Fruit fly (Drosophila melanogaster) whole organism, wandering third instar larva: Measurements from ENCODE around the gene CG13991.

Experiments used
- CG32264 ChIP-seq: fragments of 200-800 bp; sonication (Bioruptor generic); optimal IDR thresholded peaks from 2 replicates; lab custom pipeline; 2016; ENCODE audit warnings: missing biosample characterization, missing genetic modification characterization
- CG9705 ChIP-seq: fragments of 200-800 bp; sonication (Bioruptor generic); optimal IDR thresholded peaks from 2 replicates; lab custom pipeline; 2018; ENCODE audit warnings: missing biosample characterization, mild to moderate bottlenecking, missing genetic modification characterization
- CrebA ChIP-seq: fragments of 200-800 bp; sonication (Bioruptor generic); optimal IDR thresholded peaks from 2 replicates; lab custom pipeline; 2016; ENCODE audit warnings: missing biosample characterization, mild to moderate bottlenecking, missing genetic modification characterization, borderline replicate concordance
- Dfd ChIP-seq: fragments of >200 bp; optimal IDR thresholded peaks from 2 replicates; lab custom pipeline; 2017; ENCODE audit warnings: missing biosample characterization, missing genetic modification characterization
- Dif ChIP-seq: fragments of 200-275, 200-300 bp; sonication (Bioruptor generic); optimal IDR thresholded peaks from 2 replicates; lab custom pipeline; 2018; ENCODE audit warnings: missing biosample characterization, missing genetic modification characterization; ENCODE audit not compliant: partially characterized antibody
- GATAd ChIP-seq: sonication (Bioruptor generic); optimal IDR thresholded peaks from 2 replicates; lab custom pipeline; 2016; ENCODE audit warnings: missing biosample characterization, missing genetic modification characterization
- HLH106 ChIP-seq: fragments of 200-800 bp; optimal IDR thresholded peaks from 3 replicates; lab custom pipeline; 2019; ENCODE audit warnings: missing biosample characterization, mild to moderate bottlenecking, missing genetic modification characterization, moderate library complexity
- Hnf4 ChIP-seq: fragments of 200-800 bp; sonication (Bioruptor generic); optimal IDR thresholded peaks from 2 replicates; lab custom pipeline; 2016; ENCODE audit warnings: missing biosample characterization, mild to moderate bottlenecking, missing genetic modification characterization
- Jra ChIP-seq: sonication (Bioruptor generic); optimal IDR thresholded peaks from 2 replicates; lab custom pipeline; 2016; ENCODE audit warnings: missing biosample characterization, missing genetic modification characterization
- Mio ChIP-seq: sonication (Bioruptor generic); optimal IDR thresholded peaks from 2 replicates; lab custom pipeline; 2016; ENCODE audit warnings: missing biosample characterization, missing genetic modification characterization
- N ChIP-seq: fragments of >200 bp; optimal IDR thresholded peaks from 2 replicates; lab custom pipeline; 2018; ENCODE audit warnings: missing biosample characterization, missing external identifiers, missing genetic modification characterization
- OdsH ChIP-seq: fragments of 200-800 bp; sonication (Bioruptor generic); optimal IDR thresholded peaks from 2 replicates; lab custom pipeline; 2016; ENCODE audit warnings: missing biosample characterization, mild to moderate bottlenecking, missing genetic modification characterization
- Rel ChIP-seq, 2 experiments: fragments of 200-800 bp; sonication (Bioruptor generic) in 1 of 2; optimal IDR thresholded peaks; 2 replicates in 1 of 2; 3 replicates in 1 of 2; lab custom pipeline; 2016 to 2019; ENCODE audit warnings: mild to moderate bottlenecking in 2 of 2, missing biosample characterization in 2 of 2, missing genetic modification characterization in 2 of 2, moderate library complexity in 1 of 2
- Sp1 ChIP-seq: fragments of 200-800 bp; sonication (Bioruptor generic); optimal IDR thresholded peaks from 3 replicates; lab custom pipeline; 2019; ENCODE audit warnings: missing biosample characterization, mild to moderate bottlenecking, missing genetic modification characterization, moderate library complexity
- brk ChIP-seq: fragments of 200-800 bp; sonication (Bioruptor generic); optimal IDR thresholded peaks from 2 replicates; lab custom pipeline; 2016; ENCODE audit warnings: missing biosample characterization, mild to moderate bottlenecking, missing genetic modification characterization
- dmrt93B ChIP-seq: fragments of 200-800 bp; sonication (Bioruptor generic); optimal IDR thresholded peaks from 2 replicates; lab custom pipeline; 2018; ENCODE audit warnings: missing biosample characterization, mild to moderate bottlenecking, missing genetic modification characterization
- fru ChIP-seq: fragments of 200-800 bp; sonication (Bioruptor generic); optimal IDR thresholded peaks from 3 replicates; lab custom pipeline; 2016; ENCODE audit warnings: missing biosample characterization, mild to moderate bottlenecking, missing genetic modification characterization
- h ChIP-seq: fragments of 200-800 bp; sonication (Bioruptor generic); optimal IDR thresholded peaks from 3 replicates; lab custom pipeline; 2016; ENCODE audit warnings: missing biosample characterization, mild to moderate bottlenecking, missing genetic modification characterization
- jim ChIP-seq: fragments of 175-275, 200-325 bp; sonication (Bioruptor generic); optimal IDR thresholded peaks from 2 replicates; lab custom pipeline; 2016; ENCODE audit warnings: missing biosample characterization, mild to moderate bottlenecking, missing genetic modification characterization
- lola ChIP-seq: fragments of >200 bp; optimal IDR thresholded peaks from 2 replicates; lab custom pipeline; 2017; ENCODE audit warnings: missing biosample characterization, missing genetic modification characterization
- pan ChIP-seq: fragments of >200 bp; optimal IDR thresholded peaks from 2 replicates; lab custom pipeline; 2017
- psq ChIP-seq: fragments of 200-800 bp; sonication (Bioruptor generic); optimal IDR thresholded peaks from 3 replicates; lab custom pipeline; 2017; ENCODE audit warnings: missing biosample characterization, mild to moderate bottlenecking, missing genetic modification characterization, moderate library complexity
- rgr ChIP-seq: fragments of 200-800 bp; sonication (Bioruptor generic); optimal IDR thresholded peaks from 3 replicates; lab custom pipeline; 2016; ENCODE audit warnings: missing biosample characterization, mild to moderate bottlenecking, missing genetic modification characterization
- sage ChIP-seq: fragments of 200-800 bp; sonication (Bioruptor generic); optimal IDR thresholded peaks from 2 replicates; lab custom pipeline; 2016; ENCODE audit warnings: missing biosample characterization, mild to moderate bottlenecking, missing genetic modification characterization
- tai ChIP-seq: sonication (Bioruptor generic); optimal IDR thresholded peaks from 2 replicates; lab custom pipeline; 2016; ENCODE audit warnings: missing biosample characterization, missing genetic modification characterization
- usp ChIP-seq: fragments of >200 bp; optimal IDR thresholded peaks from 2 replicates; lab custom pipeline; 2017; ENCODE audit warnings: missing biosample characterization, missing genetic modification characterization
- woc ChIP-seq: sonication (Bioruptor generic); optimal IDR thresholded peaks from 2 replicates; lab custom pipeline; 2016; ENCODE audit warnings: missing biosample characterization, mild to moderate bottlenecking, missing genetic modification characterization

Gene CG13991

DNA sequence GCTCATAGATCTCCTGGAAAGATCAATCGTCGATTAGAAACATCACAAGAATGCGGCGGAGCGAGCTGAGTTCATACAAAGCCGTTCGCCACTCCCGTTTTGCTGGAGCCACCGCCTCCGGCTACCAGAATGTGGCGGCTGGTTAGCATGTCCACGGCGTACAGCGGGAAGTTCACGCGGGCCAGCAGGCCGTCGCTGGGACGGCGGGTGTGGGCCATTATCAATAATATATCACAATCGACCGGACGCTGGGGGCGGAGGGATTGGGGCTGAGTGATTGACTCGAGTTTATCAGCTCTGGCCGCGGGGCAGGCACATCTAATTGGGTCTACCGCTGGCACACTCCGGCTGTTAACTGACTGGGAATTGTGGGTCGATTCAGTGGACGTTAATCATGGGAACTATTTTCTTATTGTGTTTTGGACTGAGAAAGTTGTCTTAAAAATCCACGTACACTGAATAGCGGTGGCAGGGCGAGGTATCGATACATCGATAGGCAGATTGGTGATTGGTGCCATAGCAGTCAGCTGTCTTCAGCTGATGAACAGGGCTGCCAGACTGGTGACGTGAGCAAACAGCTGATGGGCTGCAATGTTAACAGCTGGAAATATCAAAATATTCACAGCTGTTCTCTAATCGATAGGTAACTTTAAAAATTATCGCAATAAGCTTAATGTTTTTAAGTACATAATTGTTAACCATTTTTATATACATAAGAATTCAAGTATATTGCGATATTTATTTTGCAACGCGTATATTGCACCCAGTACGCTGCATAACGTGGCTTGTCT lies 40.5 kb upstream of the CG13991 start, which contains the start of gene CG9175 (continued):
- TF ChIP-seq CrebA (GFP tag; lab: Kevin White, UChicago), result no peak

- TF ChIP-seq Rel (GFP tag; optimal IDR thresholded peaks at IDR 0.05; lab: Kevin White, UChicago) (no peak), Rel (tag; optimal IDR thresholded peaks at IDR 0.05; lab: Kevin White, UChicago) (no peak), Mio (GFP tag; lab: Kevin White, UChicago) (no peak), woc (GFP tag; lab: Kevin White, UChicago) (peak; percentile 30), Jra (GFP tag; lab: Kevin White, UChicago) (no peak), sage (GFP tag; lab: Kevin White, UChicago) (peak; percentile 14), jim (GFP tag; lab: Kevin White, UChicago) (no peak)
These were observed 39.9 kb upstream of the CG13991 start for dm6 chr2L:6099270-6099644.

dm6 chr2L:6100202-6100689 lies 38.9 kb upstream of the CG13991 start, which contains the start of gene stai:
TSS of gene stai (plus strand) at chr2L:6100377.
- TF ChIP-seq dmrt93B (no peak), psq (GFP tag; lab: Kevin White, UChicago) (peak; percentile 96), lola (no peak), Dif (GFP tag; lab: Kevin White, UChicago) (no peak), GATAd (GFP tag; lab: Kevin White, UChicago) (no peak), fru (GFP tag; lab: Kevin White, UChicago) (peak; percentile 0), Sp1 (GFP tag; lab: Kevin White, UChicago) (peak; percentile 32), pan (lab: Kevin White, UChicago) (no peak)

- TF ChIP-seq psq (GFP tag; lab: Kevin White, UChicago) (no peak), Hnf4 (GFP tag; lab: Kevin White, UChicago) (no peak), pan (lab: Kevin White, UChicago) (no peak), tai (no peak), Mio (GFP tag; lab: Kevin White, UChicago) (no peak), N (GFP tag; lab: Kevin White, UChicago) (no peak), brk (GFP tag; lab: Kevin White, UChicago) (no peak), Rel (GFP tag; optimal IDR thresholded peaks at IDR 0.05; lab: Kevin White, UChicago) (no peak), Rel (tag; optimal IDR thresholded peaks at IDR 0.05; lab: Kevin White, UChicago) (no peak), sage (GFP tag; lab: Kevin White, UChicago) (no peak), usp (GFP tag; lab: Kevin White, UChicago) (no peak), CG32264 (GFP tag; lab: Kevin White, UChicago) (no peak), Jra (GFP tag; lab: Kevin White, UChicago) (no peak), jim (GFP tag; lab: Kevin White, UChicago) (no peak), GATAd (GFP tag; lab: Kevin White, UChicago) (no peak), OdsH (GFP tag; lab: Kevin White, UChicago) (no peak), dmrt93B (no peak), CG9705 (no peak), h (GFP tag; lab: Kevin White, UChicago) (no peak), Dfd (GFP tag; lab: Kevin White, UChicago) (no peak)
These were observed 29.8 kb upstream of the CG13991 start for dm6 chr2L:6109313-6109847.

dm6 chr2L:6110781-6111180 lies 28.4 kb upstream of the CG13991 start:
- TF ChIP-seq rgr, result no peak

DNA sequence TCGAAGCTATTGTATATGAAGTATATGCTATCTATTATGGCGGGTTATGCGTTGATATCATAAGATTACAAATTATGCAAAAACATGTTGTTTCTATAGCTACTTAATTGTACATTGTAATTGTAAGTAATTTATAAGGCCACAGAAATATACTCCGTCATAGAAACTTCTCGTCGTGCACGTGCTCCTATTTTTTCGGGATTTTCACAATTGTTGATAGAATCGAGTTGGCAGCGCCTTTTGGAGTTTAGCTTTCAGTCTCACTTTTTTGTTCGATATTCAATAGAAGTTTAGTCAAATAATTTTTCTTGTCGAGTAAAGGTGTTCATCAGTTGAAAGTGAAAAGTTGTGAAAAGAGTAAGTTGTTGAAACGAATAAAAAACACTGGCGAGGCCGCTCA lies 21.0 kb upstream of the CG13991 start, which contains the start of gene CG31642:
CG31642 (plus strand) TSS at position 301 of the 400 bp plus-strand sequence.
- no peak for TF ChIP-seq Mio (GFP tag; lab: Kevin White, UChicago)
- no peak for TF ChIP-seq HLH106 (tag; lab: Kevin White, UChicago)
- TF ChIP-seq, all 38 proteins: peak for 0
